Worm (Caenorhabditis elegans): ENCODE data around the gene sec-22.

The sec-22 gene

DNA sequence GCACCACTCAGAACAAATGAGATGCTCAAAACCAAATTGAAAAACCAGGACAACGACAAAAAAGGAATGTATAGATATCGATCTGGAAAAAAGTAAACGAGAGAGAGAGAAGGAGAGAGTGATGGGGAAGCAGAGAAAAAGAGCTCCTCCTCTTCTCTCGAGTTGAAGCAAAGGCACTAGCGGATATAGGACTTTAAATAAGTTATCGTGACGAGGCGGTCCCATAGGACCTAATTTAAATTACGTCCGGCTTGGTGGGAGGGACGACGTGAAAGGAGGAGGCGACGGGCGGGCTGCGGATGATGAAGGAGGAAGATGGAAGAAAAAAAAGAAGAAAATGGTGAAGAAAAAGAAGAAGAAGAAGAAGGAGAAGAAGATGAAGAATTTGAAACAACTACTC lies 16.8 kb upstream of the sec-22 start:
- TF ChIP-seq sdc-2 (tag; optimal IDR thresholded peaks at IDR 0.05) (peak; percentile 20), Y22D7AL.16 (tag; optimal IDR thresholded peaks at IDR 0.05) (no peak), nfya-1 (tag; optimal IDR thresholded peaks at IDR 0.05) (peak; percentile 9), hlh-13 (GFP tag; optimal IDR thresholded peaks at IDR 0.05) (no peak), C08G9.2 (tag; optimal IDR thresholded peaks at IDR 0.05) (peak; percentile 25), pat-9 (tag; optimal IDR thresholded peaks at IDR 0.05) (no peak), pag-3 (tag; optimal IDR thresholded peaks at IDR 0.05; ENCODE audit: borderline replicate concordance) (peak; percentile 13), ceh-34 (tag; optimal IDR thresholded peaks at IDR 0.05) (peak; percentile 8), ceh-2 (tag; optimal IDR thresholded peaks at IDR 0.05) (no peak), T23F11.4 (GFP tag; optimal IDR thresholded peaks at IDR 0.05) (no peak), pax-1 (tag; optimal IDR thresholded peaks at IDR 0.05) (no peak), pha-2 (tag; optimal IDR thresholded peaks at IDR 0.05) (no peak), C38D4.7 (GFP tag; optimal IDR thresholded peaks at IDR 0.05) (no peak), ceh-14 (tag; optimal IDR thresholded peaks at IDR 0.05) (peak; percentile 47), unc-3 (GFP tag; conservative IDR thresholded peaks at IDR 0.05) (no peak), unc-3 (tag; optimal IDR thresholded peaks at IDR 0.05) (peak; percentile 22), tbx-2 (tag; optimal IDR thresholded peaks at IDR 0.05) (peak; percentile 40), ceh-18 (tag; optimal IDR thresholded peaks at IDR 0.05) (peak; percentile 17), unc-42 (tag; optimal IDR thresholded peaks at IDR 0.05) (peak; percentile 99), ceh-6 (GFP tag; optimal IDR thresholded peaks at IDR 0.05) (no peak), fkh-10 (GFP tag; optimal IDR thresholded peaks at IDR 0.05) (peak; percentile 40), ceh-31 (tag; optimal IDR thresholded peaks at IDR 0.05) (peak; percentile 75), che-1 (tag; optimal IDR thresholded peaks at IDR 0.05) (no peak), hlh-8 (tag; optimal IDR thresholded peaks at IDR 0.05) (no peak), tbx-7 (tag; optimal IDR thresholded peaks at IDR 0.05) (no peak), ceh-19 (GFP tag; optimal IDR thresholded peaks at IDR 0.05) (peak; percentile 28), ceh-45 (GFP tag; IDR thresholded peaks at IDR 0.05) (no peak), fkh-6 (tag; optimal IDR thresholded peaks at IDR 0.05) (no peak), syd-9 (tag; optimal IDR thresholded peaks at IDR 0.05) (no peak), lin-11 (tag; optimal IDR thresholded peaks at IDR 0.05) (no peak), dve-1 (tag; optimal IDR thresholded peaks at IDR 0.05) (no peak), pqm-1 (tag; optimal IDR thresholded peaks at IDR 0.05) (no peak)

DNA sequence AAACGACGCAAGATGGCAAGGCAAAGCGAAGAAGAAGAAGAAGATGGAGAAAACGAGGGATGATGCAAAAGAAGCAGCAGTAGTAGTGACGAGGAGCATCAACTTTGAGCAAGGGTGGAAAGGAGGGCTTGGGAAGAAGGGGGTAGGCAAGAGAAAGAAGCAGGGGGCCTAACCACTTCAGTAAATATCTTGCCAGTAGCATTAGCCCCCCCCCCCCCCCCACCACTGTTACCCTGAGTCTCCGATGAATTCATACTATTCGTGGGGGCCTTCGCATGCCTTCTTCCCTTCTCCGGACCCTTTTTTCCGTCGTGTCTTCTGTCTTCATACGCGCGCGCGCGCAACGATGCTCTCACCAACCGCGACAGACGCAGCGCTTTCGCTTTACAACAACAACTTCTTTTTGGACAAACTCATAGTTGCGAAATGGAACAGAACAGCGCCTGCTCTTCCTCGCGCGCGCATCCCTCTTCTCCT lies 13.5 kb upstream of the sec-22 start:
- TF ChIP-seq che-1 (tag; optimal IDR thresholded peaks at IDR 0.05) (peak; percentile 24), ceh-14 (tag; optimal IDR thresholded peaks at IDR 0.05) (peak; percentile 32), unc-3 (GFP tag; conservative IDR thresholded peaks at IDR 0.05) (no peak), unc-3 (tag; optimal IDR thresholded peaks at IDR 0.05) (no peak), elt-4 (tag; optimal IDR thresholded peaks at IDR 0.05) (no peak), tbx-7 (tag; optimal IDR thresholded peaks at IDR 0.05) (no peak), madf-2 (tag; optimal IDR thresholded peaks at IDR 0.05) (no peak), ceh-34 (tag; optimal IDR thresholded peaks at IDR 0.05) (peak; percentile 7), ahr-1 (tag; optimal IDR thresholded peaks at IDR 0.05) (no peak), nfya-1 (tag; optimal IDR thresholded peaks at IDR 0.05) (peak; percentile 1), unc-42 (tag; optimal IDR thresholded peaks at IDR 0.05) (peak; percentile 54), pha-4 (tag; optimal IDR thresholded peaks at IDR 0.05) (no peak), sox-4 (tag; optimal IDR thresholded peaks at IDR 0.05) (peak; percentile 5), ceh-24 (tag; optimal IDR thresholded peaks at IDR 0.05) (no peak), tbx-2 (tag; optimal IDR thresholded peaks at IDR 0.05) (peak; percentile 27), Y22D7AL.16 (tag; optimal IDR thresholded peaks at IDR 0.05) (peak; percentile 34), ceh-18 (tag; optimal IDR thresholded peaks at IDR 0.05) (no peak), dve-1 (tag; optimal IDR thresholded peaks at IDR 0.05) (no peak), ceh-19 (GFP tag; optimal IDR thresholded peaks at IDR 0.05) (peak; percentile 77), sdc-2 (tag; optimal IDR thresholded peaks at IDR 0.05) (peak; percentile 43), fkh-6 (tag; optimal IDR thresholded peaks at IDR 0.05) (no peak), zip-5 (tag; optimal IDR thresholded peaks at IDR 0.05) (no peak), nhr-11 (tag; optimal IDR thresholded peaks at IDR 0.05) (no peak), K02D7.2 (tag; optimal IDR thresholded peaks at IDR 0.05) (no peak), T23F11.4 (GFP tag; optimal IDR thresholded peaks at IDR 0.05) (no peak), ceh-31 (tag; optimal IDR thresholded peaks at IDR 0.05) (peak; percentile 55)
